Worm (Caenorhabditis elegans) whole organism, mixed stage, embryonic: ENCODE data around the gene fipr-6.

Experiments
- lin-13 ChIP-seq: fragments of 150-350 bp; optimal IDR thresholded peaks from 2 replicates; lab custom pipeline; 2014; ENCODE audit warnings: missing biosample characterization, missing genetic modification characterization
- mab-5 ChIP-seq: fragments of 150-350 bp; optimal IDR thresholded peaks from 2 replicates; lab custom pipeline; 2014; ENCODE audit warnings: missing biosample characterization, missing genetic modification characterization
- mep-1 ChIP-seq: fragments of 150-350 bp; optimal IDR thresholded peaks from 2 replicates; lab custom pipeline; 2017; ENCODE audit warnings: missing biosample characterization, missing genetic modification reagents, missing genetic modification characterization, inconsistent platforms
- nhr-12 ChIP-seq: fragments of 150-350 bp; optimal IDR thresholded peaks from 2 replicates; lab custom pipeline; 2014; ENCODE audit warnings: missing biosample characterization, missing genetic modification characterization
- nhr-76 ChIP-seq: sonication (generic microtip); optimal IDR thresholded peaks from 2 replicates; lab custom pipeline; 2017; ENCODE audit warnings: missing biosample characterization, missing genetic modification characterization
- sptf-1 ChIP-seq: sonication (generic microtip); optimal IDR thresholded peaks from 2 replicates; lab custom pipeline; 2017; ENCODE audit warnings: mild to moderate bottlenecking, missing genetic modification characterization, moderate library complexity, missing compliant biosample characterization
- unc-62 ChIP-seq: fragments of 150-350 bp; optimal IDR thresholded peaks from 2 replicates; lab custom pipeline; 2014; ENCODE audit warnings: missing biosample characterization, missing genetic modification reagents, missing genetic modification characterization
- zip-8 ChIP-seq: fragments of 150-350 bp; optimal IDR thresholded peaks from 2 replicates; lab custom pipeline; 2014; ENCODE audit warnings: missing biosample characterization, missing genetic modification characterization

ce11 chrV:10245615-10246014 lies 14.6 kb downstream of the fipr-6 start:
- TF ChIP-seq nhr-76 (tag; lab: Kevin White, UChicago), result no peak
- TF ChIP-seq sptf-1 (tag; lab: Kevin White, UChicago), result no peak
- TF ChIP-seq nhr-12, result no peak
- TF ChIP-seq mep-1 (tag; lab: Kevin White, UChicago), result no peak
- TF ChIP-seq unc-62 (GFP tag; lab: Kevin White, UChicago), result no peak
- TF ChIP-seq zip-8, result no peak
- TF ChIP-seq mab-5 (tag; lab: Kevin White, UChicago), result no peak
- TF ChIP-seq lin-13 (tag; lab: Kevin White, UChicago), result no peak
